Fruit fly (Drosophila melanogaster): ENCODE data around the gene TM9SF2.
A peak's percentile ranks its signal among the peaks of the same experiment; 100 is the strongest.

TM9SF2 gene

DNA sequence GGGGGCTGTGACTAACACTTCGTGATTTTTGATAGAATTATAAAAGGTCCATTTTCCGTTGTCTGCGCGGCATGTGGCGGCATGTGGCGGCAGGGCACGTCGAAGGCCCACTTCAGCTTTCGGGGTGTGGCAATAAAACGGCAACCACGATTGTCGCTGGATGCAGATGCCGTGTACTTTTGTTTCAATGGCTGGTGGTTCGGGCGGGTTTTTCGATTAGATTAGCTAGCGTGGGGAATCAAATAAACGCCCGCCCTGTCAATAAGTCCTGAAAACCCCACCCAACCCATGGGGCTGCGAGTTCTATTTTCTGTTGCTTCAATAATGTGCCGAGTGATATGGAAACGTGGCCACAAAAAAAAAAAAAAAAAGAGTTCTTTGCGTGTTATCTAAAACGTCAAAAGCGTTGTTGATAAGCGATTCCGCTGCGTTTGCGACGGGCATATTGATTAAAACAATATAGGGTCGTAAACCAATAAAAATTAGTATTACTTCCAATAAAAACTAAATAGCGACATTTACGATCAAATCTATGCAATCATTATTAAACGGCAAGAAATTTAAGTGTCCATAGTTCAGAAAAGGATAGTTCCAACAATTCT lies 39.4 kb upstream of the TM9SF2 start (continued):
- TF ChIP-seq CG17612 (GFP tag; IDR thresholded peaks at IDR 0.05) (no peak), Blimp-1 (GFP tag; optimal IDR thresholded peaks at IDR 0.05) (no peak), Dad (GFP tag; optimal IDR thresholded peaks at IDR 0.05) (no peak), slbo (GFP tag; IDR thresholded peaks at IDR 0.05) (no peak), chm (GFP tag; IDR thresholded peaks at IDR 0.05) (no peak), Tbp (GFP tag; optimal IDR thresholded peaks at IDR 0.05) (no peak), Asciz (GFP tag; optimal IDR thresholded peaks at IDR 0.05) (no peak), B-H2 (GFP tag; optimal IDR thresholded peaks at IDR 0.05) (peak; percentile 49), pros (GFP tag; optimal IDR thresholded peaks at IDR 0.05) (no peak), HmgD (GFP tag; optimal IDR thresholded peaks at IDR 0.05) (no peak), sima (GFP tag; optimal IDR thresholded peaks at IDR 0.05) (no peak), tup (GFP tag; optimal IDR thresholded peaks at IDR 0.05) (no peak), ase (GFP tag; IDR thresholded peaks at IDR 0.05) (no peak), CG7786 (GFP tag; optimal IDR thresholded peaks at IDR 0.05) (no peak), ara (GFP tag; IDR thresholded peaks at IDR 0.05) (no peak), HLHmδ (GFP tag; optimal IDR thresholded peaks at IDR 0.05) (no peak), Meics (GFP tag; optimal IDR thresholded peaks at IDR 0.05) (no peak)

DNA sequence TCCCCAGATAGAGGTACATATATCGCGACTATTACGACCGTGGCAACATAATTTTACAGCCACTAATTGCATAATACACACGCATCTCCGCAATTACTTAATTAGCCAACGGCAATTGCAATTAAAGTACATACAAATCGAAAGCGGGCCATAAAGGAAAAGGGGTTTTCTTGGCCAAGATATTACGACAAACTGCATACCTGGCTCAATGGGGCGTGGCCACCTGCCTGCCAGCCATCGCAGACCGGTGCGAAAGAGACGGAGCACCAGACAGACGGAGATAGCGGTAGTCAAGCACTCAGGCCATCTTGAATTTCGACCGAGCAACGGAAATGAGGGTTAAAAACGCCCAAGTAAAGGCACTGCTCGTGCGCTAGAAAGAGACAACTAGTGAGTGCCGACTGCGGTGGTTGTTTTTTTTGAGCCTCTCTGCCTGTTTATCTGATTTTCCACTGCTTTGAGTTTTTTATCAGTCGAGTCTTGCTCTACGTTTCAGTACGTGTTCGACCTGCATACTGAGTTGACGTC lies 36.2 kb upstream of the TM9SF2 start, which contains the start of gene cad:
Gene cad (plus strand): TSS at position 490 of the 528 bp plus-strand sequence.
- TF ChIP-seq CrebB (tag; optimal IDR thresholded peaks at IDR 0.05) (peak; percentile 43), CG5953 (GFP tag; IDR thresholded peaks at IDR 0.05) (0 out of 2 replicates have a peak, but pooled peaks have one; percentile 26), Dad (GFP tag; optimal IDR thresholded peaks at IDR 0.05) (no peak), CG8765 (GFP tag; IDR thresholded peaks at IDR 0.05) (no peak), NK7.1 (GFP tag; optimal IDR thresholded peaks at IDR 0.05) (no peak), CG18764 (GFP tag; optimal IDR thresholded peaks at IDR 0.05) (no peak), NFAT (GFP tag; IDR thresholded peaks at IDR 0.05) (no peak), CG10979 (tag; optimal IDR thresholded peaks at IDR 0.05) (peak; percentile 29), pfk (GFP tag; optimal IDR thresholded peaks at IDR 0.05) (peak; percentile 18), CG10543 (GFP tag; optimal IDR thresholded peaks at IDR 0.05) (peak; percentile 57), en (GFP tag; optimal IDR thresholded peaks at IDR 0.05) (no peak), CG10959 (GFP tag; IDR thresholded peaks at IDR 0.05) (no peak), Hsf (GFP tag; optimal IDR thresholded peaks at IDR 0.05) (no peak), Jarid2 (GFP tag; optimal IDR thresholded peaks at IDR 0.05) (peak; percentile 61), CG3726 (GFP tag; IDR thresholded peaks at IDR 0.05) (no peak), GATAe (GFP tag; conservative IDR thresholded peaks at IDR 0.05) (peak; percentile 80), Sox100B (GFP tag; optimal IDR thresholded peaks at IDR 0.05) (no peak), CG8388 (GFP tag; optimal IDR thresholded peaks at IDR 0.05) (peak; percentile 2), HHEX (GFP tag; optimal IDR thresholded peaks at IDR 0.05) (peak; percentile 15), z (GFP tag; IDR thresholded peaks at IDR 0.05) (peak; percentile 94), CG17612 (GFP tag; IDR thresholded peaks at IDR 0.05) (no peak), Bteb2 (GFP tag; optimal IDR thresholded peaks at IDR 0.05) (no peak), bsh (GFP tag; optimal IDR thresholded peaks at IDR 0.05) (peak in 1 of 2 experiments; percentile 18), ro (GFP tag; IDR thresholded peaks at IDR 0.05) (no peak), Optix (GFP tag; IDR thresholded peaks at IDR 0.05) (no peak), CG13424 (tag; optimal IDR thresholded peaks at IDR 0.05) (peak; percentile 11), sens (GFP tag) (peak; percentile 84), tgo (GFP tag; IDR thresholded peaks at IDR 0.05) (no peak), D19A (tag; optimal IDR thresholded peaks at IDR 0.05) (no peak), fd96Cb (tag; optimal IDR thresholded peaks at IDR 0.05) (no peak), CG15514 (GFP tag; optimal IDR thresholded peaks at IDR 0.05) (peak; percentile 45), CG11398 (GFP tag; optimal IDR thresholded peaks at IDR 0.05) (no peak), gcm2 (GFP tag; optimal IDR thresholded peaks at IDR 0.05) (no peak), pnt (GFP tag; optimal IDR thresholded peaks at IDR 0.05) (no peak), Ptx1 (GFP tag; IDR thresholded peaks at IDR 0.05) (no peak)
